Worm (Caenorhabditis elegans) whole organism, L3 larva: Measurements from ENCODE around the gene phy-3.

Source experiments
- aly-2 ChIP-seq: fragments of 150-350 bp; optimal IDR thresholded peaks from 2 replicates; lab custom pipeline; 2014; ENCODE audit warnings: missing biosample characterization, missing genetic modification characterization
- eor-1 ChIP-seq, 2 experiments: fragments of 150-350 bp; optimal IDR thresholded peaks; 2 replicates each; lab custom pipeline; 2014 to 2018; ENCODE audit warnings: missing biosample characterization in 2 of 2, missing genetic modification characterization in 2 of 2
- lin-39 ChIP-seq: fragments of 150-350 bp; optimal IDR thresholded peaks from 2 replicates; lab custom pipeline; 2018; ENCODE audit warnings: missing biosample characterization, missing genetic modification reagents, missing genetic modification characterization
- mml-1 ChIP-seq: fragments of 150-350 bp; sonication (generic microtip); optimal IDR thresholded peaks from 3 replicates; lab custom pipeline; 2014; ENCODE audit warnings: missing biosample characterization, missing genetic modification characterization
- nhr-237 ChIP-seq: fragments of 150-350 bp; optimal IDR thresholded peaks from 2 replicates; lab custom pipeline; 2014; ENCODE audit warnings: missing biosample characterization, missing genetic modification characterization
- nhr-28 ChIP-seq: fragments of 150-350 bp; optimal IDR thresholded peaks from 2 replicates; lab custom pipeline; 2014; ENCODE audit warnings: missing biosample characterization, missing genetic modification characterization
- unc-62 ChIP-seq: fragments of 150-350 bp; sonication (generic microtip); optimal IDR thresholded peaks from 4 replicates; lab custom pipeline; 2014; ENCODE audit warnings: missing biosample characterization, missing genetic modification reagents, missing genetic modification characterization
- ztf-11 ChIP-seq: fragments of 150-350 bp; optimal IDR thresholded peaks from 2 replicates; lab custom pipeline; 2014; ENCODE audit warnings: missing biosample characterization, missing genetic modification characterization

DNA sequence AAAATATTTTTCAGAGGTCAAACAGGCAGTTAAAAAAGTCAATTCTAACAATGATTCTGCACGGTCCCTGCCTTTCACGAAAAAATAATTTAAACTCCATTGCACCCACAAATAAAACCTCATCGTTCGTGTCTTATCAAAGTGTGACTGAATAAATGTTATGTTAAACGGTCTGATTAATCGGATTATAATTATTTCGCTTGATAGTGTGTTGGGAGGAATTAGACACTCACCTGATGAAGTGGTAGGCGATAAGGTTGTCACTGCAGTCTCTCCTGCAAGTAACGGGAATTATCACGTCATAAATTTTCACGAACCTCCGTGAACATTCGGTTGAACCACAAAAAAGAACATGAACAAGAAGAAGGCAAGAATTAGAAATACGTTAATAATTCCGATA, 7.3 kb downstream of the phy-3 start:
- TF ChIP-seq aly-2 (tag; lab: Kevin White, UChicago) = no peak
- no peak for TF ChIP-seq ztf-11
- TF ChIP-seq unc-62 (GFP tag; lab: Kevin White, UChicago) = no peak
- no peak for TF ChIP-seq lin-39 (tag; lab: Kevin White, UChicago)
- TF ChIP-seq mml-1 = no peak
- TF ChIP-seq eor-1 (tag; optimal IDR thresholded peaks at IDR 0.05; lab: Kevin White, UChicago) = no peak
- no peak for TF ChIP-seq nhr-28 (tag; lab: Kevin White, UChicago)
- no peak for TF ChIP-seq nhr-237
